Worm (Caenorhabditis elegans) whole organism, L1 larva: ENCODE results near the gene dgn-3.
"Not testable (repeated sequence)": the region's sequence is repeated elsewhere in the genome, so short reads cannot be mapped to it uniquely, and the experiment has no call there.

ENCODE experiments used
- ceh-8 ChIP-seq: fragments of 200-800 bp; sonication (Bioruptor generic); optimal IDR thresholded peaks from 2 replicates; lab custom pipeline; 2018; ENCODE audit warnings: mild to moderate bottlenecking, missing genetic modification characterization, moderate library complexity, missing compliant biosample characterization
- efl-1 ChIP-seq, 4 experiments: fragments of 150-350 bp; optimal IDR thresholded peaks in 3 of 4; peaks in 1 of 4; 1 replicate in 1 of 4; 2 replicates in 3 of 4; lab custom pipeline; 2014; ENCODE audit warnings: missing biosample characterization in 2 of 4, missing genetic modification characterization in 2 of 4, missing genetic modification reagents in 2 of 4
- hpl-2 ChIP-seq: fragments of 150-350 bp; optimal IDR thresholded peaks from 2 replicates; lab custom pipeline; 2014; ENCODE audit warnings: missing biosample characterization, missing genetic modification reagents, missing genetic modification characterization
- nhr-11 ChIP-seq: fragments of 150-350 bp; optimal IDR thresholded peaks from 2 replicates; lab custom pipeline; 2014; ENCODE audit warnings: missing biosample characterization, missing genetic modification characterization
- nhr-237 ChIP-seq: fragments of 150-350 bp; optimal IDR thresholded peaks from 2 replicates; lab custom pipeline; 2014; ENCODE audit warnings: missing biosample characterization, missing genetic modification characterization
- nhr-71 ChIP-seq: sonication (generic microtip); optimal IDR thresholded peaks from 2 replicates; lab custom pipeline; 2016; ENCODE audit warnings: mild to moderate bottlenecking, missing genetic modification characterization, moderate library complexity, missing compliant biosample characterization
- nhr-76 ChIP-seq: sonication (generic microtip); optimal IDR thresholded peaks from 2 replicates; lab custom pipeline; 2017; ENCODE audit warnings: missing biosample characterization, missing genetic modification characterization
- snpc-4 ChIP-seq: fragments of 150-350 bp; optimal IDR thresholded peaks from 2 replicates; lab custom pipeline; 2014; ENCODE audit warnings: missing biosample characterization, missing genetic modification characterization
- tlp-1 ChIP-seq: fragments of 150-350 bp; optimal IDR thresholded peaks from 2 replicates; lab custom pipeline; 2014; ENCODE audit warnings: missing biosample characterization, missing genetic modification characterization
- zag-1 ChIP-seq: fragments of 150-350 bp; optimal IDR thresholded peaks from 2 replicates; lab custom pipeline; 2014; ENCODE audit warnings: missing biosample characterization, missing genetic modification characterization
- zip-4 ChIP-seq: fragments of 200-800 bp; sonication (Bioruptor generic); optimal IDR thresholded peaks from 2 replicates; lab custom pipeline; 2018; ENCODE audit warnings: mild to moderate bottlenecking, missing genetic modification characterization, moderate library complexity, missing compliant biosample characterization

Gene dgn-3

DNA sequence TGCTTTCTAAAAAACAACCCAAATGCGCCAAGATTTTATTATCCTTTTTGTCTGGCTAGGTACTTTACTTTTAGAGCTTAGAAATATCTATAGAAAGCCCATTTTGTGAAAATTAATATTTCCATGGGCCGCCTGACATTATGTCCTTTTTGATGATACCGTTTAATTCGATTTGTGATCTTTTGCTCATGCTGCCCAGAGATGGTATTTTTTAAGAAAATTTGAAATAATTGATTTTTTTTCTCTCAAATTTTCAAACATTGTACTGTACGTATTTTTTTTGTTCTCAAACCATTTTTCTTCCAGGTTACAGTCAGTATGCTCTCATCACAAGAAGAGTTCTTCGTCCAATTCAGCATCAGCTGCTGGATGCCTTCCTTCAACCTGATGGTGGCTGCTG is 12.9 kb downstream of the dgn-3 start, which contains the start of gene Y75D11A.2:
Gene Y75D11A.2, plus strand, starts transcription at position 301 of the 400 bp plus-strand sequence.
- not testable (repeated sequence) for TF ChIP-seq nhr-71, zag-1, nhr-76

DNA sequence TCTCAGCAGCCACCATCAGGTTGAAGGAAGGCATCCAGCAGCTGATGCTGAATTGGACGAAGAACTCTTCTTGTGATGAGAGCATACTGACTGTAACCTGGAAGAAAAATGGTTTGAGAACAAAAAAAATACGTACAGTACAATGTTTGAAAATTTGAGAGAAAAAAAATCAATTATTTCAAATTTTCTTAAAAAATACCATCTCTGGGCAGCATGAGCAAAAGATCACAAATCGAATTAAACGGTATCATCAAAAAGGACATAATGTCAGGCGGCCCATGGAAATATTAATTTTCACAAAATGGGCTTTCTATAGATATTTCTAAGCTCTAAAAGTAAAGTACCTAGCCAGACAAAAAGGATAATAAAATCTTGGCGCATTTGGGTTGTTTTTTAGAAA is 16.5 kb downstream of the dgn-3 start, which contains the start of gene Y75D11A.3:
Gene Y75D11A.3, minus strand, starts transcription at position 101 of the 400 bp plus-strand sequence.
- not testable (repeated sequence) for TF ChIP-seq snpc-4, tlp-1, nhr-11 (tag; lab: Kevin White, UChicago)

DNA sequence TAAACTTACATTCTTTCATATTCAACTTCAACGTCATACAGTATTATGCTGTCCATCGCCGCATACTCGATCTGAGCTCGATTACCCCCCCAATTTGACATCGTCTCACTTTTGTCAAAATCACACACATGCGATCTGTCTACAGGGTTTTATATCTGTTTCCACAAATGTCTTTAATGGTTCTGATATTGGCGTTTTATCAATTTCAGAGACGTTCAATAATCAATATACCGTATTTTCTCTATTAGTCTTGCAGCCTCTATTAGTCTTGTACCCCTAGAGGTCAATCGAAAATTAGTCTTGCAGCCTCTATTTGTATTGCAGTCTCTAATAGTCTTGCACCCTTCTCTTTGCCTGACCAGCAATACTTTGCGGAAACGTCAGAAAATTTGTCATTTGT is 18.8 kb downstream of the dgn-3 start, which contains the start of gene Y75D11A.6:
Gene Y75D11A.6, minus strand, starts transcription at position 101 of the 400 bp plus-strand sequence.
- TF ChIP-seq hpl-2; nhr-237 (tag; lab: Kevin White, UChicago); zip-4: not testable (repeated sequence)

DNA sequence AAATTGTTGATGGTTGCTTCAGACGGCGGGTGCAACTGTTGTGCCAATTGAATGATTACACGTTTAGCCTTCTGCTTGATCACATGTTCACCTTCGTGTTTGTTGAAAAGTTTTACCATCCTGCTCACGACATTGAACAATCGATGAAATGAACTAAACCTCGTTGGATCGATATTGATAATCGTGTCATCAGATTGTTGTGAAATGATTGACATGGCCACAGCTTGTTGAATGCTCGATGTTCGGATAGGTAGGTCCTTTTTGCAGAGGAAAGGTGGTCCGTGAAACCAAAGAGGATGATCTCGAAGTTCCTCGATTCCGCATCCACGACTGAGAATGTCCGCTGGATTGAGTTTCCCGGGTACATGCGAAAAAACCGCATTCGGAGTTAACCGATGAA is 40.0 kb downstream of the dgn-3 start:
- TF ChIP-seq efl-1 (optimal IDR thresholded peaks at IDR 0.05; lab: Kevin White, UChicago) (no peak), efl-1 (GFP tag; optimal IDR thresholded peaks at IDR 0.05 in 1 of 2; lab: Kevin White, UChicago) (peak in 1 of 2 experiments; percentile 14), nhr-76 (no peak)

DNA sequence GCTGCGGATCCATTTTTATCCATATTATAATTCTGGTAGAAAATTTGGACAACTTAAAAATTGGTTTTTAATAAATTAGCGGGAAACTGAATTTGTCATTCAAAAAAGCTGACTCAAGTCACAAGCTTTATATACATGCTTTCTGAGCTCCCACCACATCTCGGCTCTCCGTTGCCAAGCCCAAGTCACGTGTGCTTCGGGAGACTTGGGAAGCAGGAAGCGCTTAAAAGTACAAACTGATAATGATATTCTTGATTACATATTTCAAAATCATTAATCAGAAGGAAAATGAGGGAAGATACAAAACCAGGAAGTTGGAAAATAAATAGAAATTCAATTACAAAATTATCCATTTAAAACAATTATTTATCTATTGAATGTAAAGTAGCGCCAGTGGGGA is 48.3 kb downstream of the dgn-3 start, which contains the start of gene elc-2:
Gene elc-2, minus strand, starts transcription at position 101 of the 400 bp plus-strand sequence.
- peak; percentile 56 for TF ChIP-seq ceh-8 (GFP tag; lab: Kevin White, UChicago)
- no peak for TF ChIP-seq nhr-237 (tag; lab: Kevin White, UChicago)
